Fruit fly (Drosophila melanogaster) whole organism, embryonic: ENCODE data around the gene CG2321.

Experiments
- Ada2b ChIP-seq: fragments of 200-800 bp; sonication (Bioruptor generic); IDR thresholded peaks from 2 replicates; pipeline ENCODE4 v1.3.6; 2022; ENCODE audit warnings: missing biosample characterization, missing genetic modification characterization
- Aef1 ChIP-seq: fragments of 200-800 bp; sonication (Bioruptor generic); IDR thresholded peaks from 3 replicates; pipeline ENCODE4 v1.3.6; 2022; ENCODE audit warnings: missing biosample characterization, missing genetic modification characterization
- BtbVII ChIP-seq: fragments of 200-800 bp; sonication (Bioruptor generic); optimal IDR thresholded peaks from 3 replicates; lab custom pipeline; 2017; ENCODE audit warnings: missing biosample characterization, mild to moderate bottlenecking, missing genetic modification characterization
- CG10321 ChIP-seq: fragments of 200-800 bp; sonication (Bioruptor generic); IDR thresholded peaks from 2 replicates; pipeline ENCODE4 v1.3.6; 2022; ENCODE audit warnings: missing biosample characterization, missing genetic modification characterization
- CG11723 ChIP-seq: fragments of 200-800 bp; sonication (Bioruptor generic); optimal IDR thresholded peaks from 2 replicates; lab custom pipeline; 2017; ENCODE audit warnings: missing biosample characterization, mild to moderate bottlenecking, missing genetic modification characterization
- CG12155 ChIP-seq: fragments of 200-800 bp; sonication (Bioruptor generic); optimal IDR thresholded peaks from 3 replicates; lab custom pipeline; 2016; ENCODE audit warnings: missing biosample characterization, missing genetic modification characterization
- CG12744 ChIP-seq: fragments of 200-800 bp; sonication (Bioruptor generic); optimal IDR thresholded peaks from 2 replicates; lab custom pipeline; 2016; ENCODE audit warnings: missing biosample characterization, missing genetic modification characterization
- CG2129 ChIP-seq: fragments of 200-800 bp; sonication (Bioruptor generic); IDR thresholded peaks from 2 replicates; pipeline ENCODE4 v1.3.6; 2022; ENCODE audit warnings: missing biosample characterization, missing genetic modification characterization; ENCODE audit not compliant: partially characterized antibody
- CG2712 ChIP-seq: fragments of 200-800 bp; optimal IDR thresholded peaks from 3 replicates; lab custom pipeline; 2019; ENCODE audit warnings: missing biosample characterization, mild to moderate bottlenecking, missing genetic modification characterization, moderate library complexity
- CG3065 ChIP-seq: fragments of 200-800 bp; sonication (Bioruptor generic); optimal IDR thresholded peaks from 2 replicates; lab custom pipeline; 2016; ENCODE audit warnings: missing biosample characterization, missing genetic modification characterization
- CG31441 ChIP-seq: fragments of 200-800 bp; sonication (Bioruptor generic); IDR thresholded peaks from 2 replicates; pipeline ENCODE4 v1.3.6; 2022; ENCODE audit warnings: missing biosample characterization, missing genetic modification characterization
- CG3838 ChIP-seq: fragments of 200-800 bp; sonication (Bioruptor generic); optimal IDR thresholded peaks from 3 replicates; lab custom pipeline; 2016; ENCODE audit warnings: missing biosample characterization, missing genetic modification characterization
- CG43689 ChIP-seq: fragments of 200-800 bp; sonication (Bioruptor generic); IDR thresholded peaks from 2 replicates; pipeline ENCODE4 v1.3.6; 2022; ENCODE audit warnings: missing biosample characterization, missing genetic modification characterization
- CG4820 ChIP-seq: fragments of 200-800 bp; sonication (Bioruptor generic); optimal IDR thresholded peaks from 3 replicates; lab custom pipeline; 2016; ENCODE audit warnings: missing biosample characterization, missing genetic modification characterization
- CG6765 ChIP-seq: fragments of 200-800 bp; sonication (Bioruptor generic); optimal IDR thresholded peaks from 3 replicates; lab custom pipeline; 2017; ENCODE audit warnings: missing biosample characterization, mild to moderate bottlenecking, missing genetic modification characterization
- CG7372 ChIP-seq: fragments of 200-800 bp; sonication (Bioruptor generic); IDR thresholded peaks from 2 replicates; pipeline ENCODE4 v1.3.6; 2022; ENCODE audit warnings: missing biosample characterization, missing genetic modification characterization
- CG8478 ChIP-seq: fragments of >200 bp; optimal IDR thresholded peaks from 2 replicates; lab custom pipeline; 2018
- D19A ChIP-seq: fragments of 200-800 bp; optimal IDR thresholded peaks from 3 replicates; lab custom pipeline; 2019; ENCODE audit warnings: missing biosample characterization, mild to moderate bottlenecking, missing genetic modification characterization, moderate library complexity
- Dek ChIP-seq: fragments of 200-800 bp; sonication (Bioruptor generic); optimal IDR thresholded peaks from 3 replicates; lab custom pipeline; 2019; ENCODE audit warnings: missing biosample characterization, mild to moderate bottlenecking, missing genetic modification characterization, moderate library complexity
- Gsc ChIP-seq: fragments of 200-800 bp; sonication (Bioruptor generic); IDR thresholded peaks from 2 replicates; pipeline ENCODE4 v1.3.6; 2022; ENCODE audit warnings: missing biosample characterization, missing genetic modification characterization
- Hr3 ChIP-seq: fragments of 200-800 bp; sonication (Bioruptor generic); optimal IDR thresholded peaks from 3 replicates; lab custom pipeline; 2016; ENCODE audit warnings: missing biosample characterization, missing genetic modification characterization
- Mad ChIP-seq: fragments of 200-800 bp; sonication (Bioruptor generic); optimal IDR thresholded peaks from 2 replicates; lab custom pipeline; 2016; ENCODE audit warnings: missing biosample characterization, missing genetic modification characterization
- Mrtf ChIP-seq: fragments of 200-800 bp; sonication (Bioruptor generic); IDR thresholded peaks from 3 replicates; pipeline ENCODE4 v1.3.6; 2022; ENCODE audit warnings: missing biosample characterization, missing genetic modification characterization
- NfI ChIP-seq: fragments of 200-800 bp; sonication (Bioruptor generic); optimal IDR thresholded peaks from 3 replicates; lab custom pipeline; 2018; ENCODE audit warnings: missing biosample characterization, mild to moderate bottlenecking, missing genetic modification characterization, moderate library complexity
- Oli ChIP-seq: fragments of 200-800 bp; sonication (Bioruptor generic); optimal IDR thresholded peaks from 2 replicates; lab custom pipeline; 2018; ENCODE audit warnings: missing biosample characterization, mild to moderate bottlenecking, missing genetic modification characterization, moderate library complexity
- Side ChIP-seq: fragments of 200-800 bp; sonication (Bioruptor generic); optimal IDR thresholded peaks from 2 replicates; lab custom pipeline; 2016; ENCODE audit warnings: missing biosample characterization, missing genetic modification characterization
- Tbp ChIP-seq: fragments of >200 bp; optimal IDR thresholded peaks from 2 replicates; lab custom pipeline; 2018; ENCODE audit warnings: missing biosample characterization, missing genetic modification characterization
- Xbp1 ChIP-seq: fragments of 200-800 bp; sonication (Bioruptor generic); optimal IDR thresholded peaks from 3 replicates; lab custom pipeline; 2016; ENCODE audit warnings: missing biosample characterization, mild to moderate bottlenecking, missing genetic modification characterization
- ab ChIP-seq: fragments of 200-800 bp; sonication (Bioruptor generic); optimal IDR thresholded peaks from 2 replicates; lab custom pipeline; 2016; ENCODE audit warnings: missing biosample characterization, missing genetic modification characterization
- ash1 ChIP-seq: fragments of 200-800 bp; sonication (Bioruptor generic); optimal IDR thresholded peaks from 2 replicates; lab custom pipeline; 2018; ENCODE audit warnings: missing biosample characterization, mild to moderate bottlenecking, missing genetic modification characterization
- ato ChIP-seq: fragments of 200-800 bp; sonication (Bioruptor generic); IDR thresholded peaks from 2 replicates; pipeline ENCODE4 v1.3.6; 2022; ENCODE audit warnings: missing biosample characterization, missing genetic modification characterization; ENCODE audit not compliant: partially characterized antibody
- bab2 ChIP-seq: fragments of 200-800 bp; sonication (Bioruptor generic); optimal IDR thresholded peaks from 2 replicates; lab custom pipeline; 2016; ENCODE audit warnings: missing biosample characterization, missing genetic modification characterization
- bcd ChIP-seq: fragments of 200-800 bp; sonication (Bioruptor generic); optimal IDR thresholded peaks from 2 replicates; lab custom pipeline; 2017; ENCODE audit warnings: missing biosample characterization, mild to moderate bottlenecking, missing genetic modification characterization
- disco-r ChIP-seq: fragments of 200-800 bp; sonication (Bioruptor generic); optimal IDR thresholded peaks from 2 replicates; lab custom pipeline; 2016; ENCODE audit warnings: missing biosample characterization, missing genetic modification characterization
- dm ChIP-seq: fragments of 200-800 bp; sonication (Bioruptor generic); optimal IDR thresholded peaks from 3 replicates; lab custom pipeline; 2016; ENCODE audit warnings: missing biosample characterization, missing genetic modification characterization
- dmrt11E ChIP-seq: fragments of 200-800 bp; sonication (Bioruptor generic); optimal IDR thresholded peaks from 3 replicates; lab custom pipeline; 2018; ENCODE audit warnings: missing biosample characterization, mild to moderate bottlenecking, missing genetic modification characterization, moderate library complexity
- dpn ChIP-seq, 2 experiments: fragments of 200-800 bp; sonication (Bioruptor generic); optimal IDR thresholded peaks; 3 replicates each; lab custom pipeline; 2016; ENCODE audit warnings: missing biosample characterization in 2 of 2, missing genetic modification characterization in 2 of 2
- fd3F ChIP-seq: fragments of 200-800 bp; sonication (Bioruptor generic); optimal IDR thresholded peaks from 2 replicates; lab custom pipeline; 2018; ENCODE audit warnings: missing biosample characterization, mild to moderate bottlenecking, missing genetic modification characterization, moderate library complexity
- gsb-n ChIP-seq: fragments of 200-800 bp; sonication (Bioruptor generic); optimal IDR thresholded peaks from 3 replicates; lab custom pipeline; 2018; ENCODE audit warnings: missing biosample characterization, mild to moderate bottlenecking, missing genetic modification characterization
- hb ChIP-seq: fragments of 200-800 bp; sonication (Bioruptor generic); IDR thresholded peaks from 3 replicates; pipeline ENCODE4 v1.3.6; 2022; ENCODE audit warnings: missing biosample characterization, missing genetic modification characterization; ENCODE audit not compliant: partially characterized antibody
- klu ChIP-seq: fragments of 200-800 bp; sonication (Bioruptor generic); IDR thresholded peaks from 2 replicates; pipeline ENCODE4 v1.3.6; 2022; ENCODE audit warnings: missing biosample characterization, missing genetic modification characterization
- lab ChIP-seq: fragments of 200-800 bp; sonication (Bioruptor generic); optimal IDR thresholded peaks from 3 replicates; lab custom pipeline; 2017; ENCODE audit warnings: missing biosample characterization, missing genetic modification characterization, mild to moderate bottlenecking, moderate library complexity, missing genetic modification reagents
- nom ChIP-seq: fragments of 200-800 bp; sonication (Bioruptor generic); optimal IDR thresholded peaks from 2 replicates; lab custom pipeline; 2017; ENCODE audit warnings: missing biosample characterization, missing genetic modification characterization, mild to moderate bottlenecking, moderate library complexity, missing genetic modification reagents
- pho ChIP-seq: fragments of 200-800 bp; sonication (Bioruptor generic); optimal IDR thresholded peaks from 2 replicates; lab custom pipeline; 2016; ENCODE audit warnings: missing biosample characterization, missing genetic modification characterization
- run ChIP-seq: fragments of 200-800 bp; sonication (Bioruptor generic); optimal IDR thresholded peaks from 3 replicates; lab custom pipeline; 2018; ENCODE audit warnings: missing biosample characterization, mild to moderate bottlenecking, missing genetic modification characterization
- sens-2 ChIP-seq: fragments of 200-800 bp; sonication (Bioruptor generic); IDR thresholded peaks from 2 replicates; pipeline ENCODE4 v1.3.6; 2022; ENCODE audit warnings: missing biosample characterization, missing genetic modification characterization
- sim ChIP-seq: fragments of 200-800 bp; sonication (Bioruptor generic); IDR thresholded peaks from 2 replicates; pipeline ENCODE4 v1.3.6; 2022; ENCODE audit warnings: missing biosample characterization, missing genetic modification characterization
- stc ChIP-seq: fragments of 200-800 bp; sonication (Bioruptor generic); IDR thresholded peaks from 2 replicates; pipeline ENCODE4 v1.3.6; 2022; ENCODE audit warnings: missing biosample characterization, missing genetic modification characterization
- unc-4 ChIP-seq: fragments of 200-800 bp; sonication (Bioruptor generic); IDR thresholded peaks from 2 replicates; pipeline ENCODE4 v1.3.6; 2022; ENCODE audit warnings: missing biosample characterization, missing genetic modification characterization; ENCODE audit not compliant: partially characterized antibody
- usp ChIP-seq: fragments of >200 bp; optimal IDR thresholded peaks from 2 replicates; lab custom pipeline; 2017; ENCODE audit warnings: missing biosample characterization, missing genetic modification characterization
- vfl ChIP-seq: fragments of 200-800 bp; sonication (Bioruptor generic); optimal IDR thresholded peaks from 2 replicates; lab custom pipeline; 2016; ENCODE audit warnings: missing biosample characterization, missing genetic modification characterization
- zen ChIP-seq: fragments of 200-800 bp; sonication (Bioruptor generic); optimal IDR thresholded peaks from 3 replicates; lab custom pipeline; 2018; ENCODE audit warnings: missing biosample characterization, mild to moderate bottlenecking, missing genetic modification characterization, moderate library complexity

Gene CG2321

DNA sequence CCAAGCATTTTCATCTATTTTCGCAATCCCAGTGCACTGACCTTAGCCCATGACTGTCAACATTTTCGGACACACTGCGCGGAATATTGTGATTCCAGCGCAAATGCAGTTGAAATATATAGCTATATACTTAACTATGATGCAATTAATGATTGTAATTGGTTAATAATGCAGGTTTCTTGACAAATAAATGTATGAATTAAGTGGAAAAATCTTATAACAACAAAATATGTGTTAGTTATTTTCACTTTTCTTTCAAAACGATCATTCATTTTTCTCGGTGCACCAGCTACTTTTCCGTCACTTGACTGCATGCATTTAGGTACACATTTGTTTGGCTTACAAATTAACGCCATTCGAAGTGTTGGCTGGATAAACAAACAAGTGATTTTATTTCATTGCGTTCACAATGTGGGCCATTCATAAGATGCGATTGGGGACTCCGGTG, 30.4 kb downstream of the CG2321 start (continued):
- TF ChIP-seq BtbVII (no peak), Oli (tag; lab: Kevin White, UChicago) (peak; percentile 61), sens-2 (no peak), CG2712 (tag; lab: Kevin White, UChicago) (peak; percentile 75), CG8478 (lab: Kevin White, UChicago) (no peak), CG3065 (GFP tag; lab: Kevin White, UChicago) (no peak), Gsc (GFP tag; lab: Robert Waterston, UW) (no peak), ab (no peak), zen (tag; lab: Kevin White, UChicago) (peak; percentile 62), dpn (GFP tag; optimal IDR thresholded peaks at IDR 0.05; lab: Kevin White, UChicago) (peak; percentile 15 to 42), CG7372 (GFP tag; lab: Robert Waterston, UW) (no peak), run (peak; percentile 27), bab2 (GFP tag; lab: Kevin White, UChicago) (peak; percentile 57), Xbp1 (GFP tag; lab: Kevin White, UChicago) (peak; percentile 64), Ada2b (GFP tag; lab: Robert Waterston, UW) (no peak), stc (GFP tag; lab: Robert Waterston, UW) (no peak; the same call in 1 of the 2 replicates), CG12744 (GFP tag; lab: Kevin White, UChicago) (peak; percentile 30), CG12155 (GFP tag; lab: Kevin White, UChicago) (no peak), lab (GFP tag; lab: Kevin White, UChicago) (peak; percentile 56), unc-4 (GFP tag; lab: Robert Waterston, UW) (no peak), CG2129 (GFP tag; lab: Robert Waterston, UW) (no peak), Mad (GFP tag; lab: Kevin White, UChicago) (no peak), CG31441 (GFP tag; lab: Robert Waterston, UW) (peak; percentile 75), Hr3 (GFP tag; lab: Kevin White, UChicago) (peak; percentile 58), NfI (GFP tag; lab: Kevin White, UChicago) (no peak), hb (no peak), Dek (tag; lab: Kevin White, UChicago) (peak; percentile 15), Aef1 (GFP tag; lab: Robert Waterston, UW) (no peak), CG10321 (GFP tag; lab: Robert Waterston, UW) (no peak), klu (GFP tag; lab: Robert Waterston, UW) (no peak), nom (no peak), dm (GFP tag; lab: Kevin White, UChicago) (peak; percentile 30), Side (GFP tag; lab: Kevin White, UChicago) (peak; percentile 17), ash1 (GFP tag; lab: Kevin White, UChicago) (no peak), sim (GFP tag; lab: Robert Waterston, UW) (no peak), D19A (tag; lab: Kevin White, UChicago) (peak; percentile 53), gsb-n (tag; lab: Kevin White, UChicago) (peak; percentile 55), CG4820 (peak; percentile 56), ato (GFP tag; lab: Robert Waterston, UW) (no peak), bcd (GFP tag; lab: Kevin White, UChicago) (peak; percentile 28), CG43689 (GFP tag; lab: Robert Waterston, UW) (no peak), CG6765 (GFP tag; lab: Kevin White, UChicago) (no peak), Mrtf (GFP tag; lab: Robert Waterston, UW) (no peak), fd3F (GFP tag; lab: Kevin White, UChicago) (no peak), Tbp (GFP tag; lab: Kevin White, UChicago) (no peak), CG11723 (GFP tag; lab: Kevin White, UChicago) (peak; percentile 17), pho (GFP tag; lab: Kevin White, UChicago) (no peak), dmrt11E (tag; lab: Kevin White, UChicago) (peak; percentile 77), vfl (no peak), usp (no peak), disco-r (GFP tag; lab: Kevin White, UChicago) (peak; percentile 50), CG3838 (peak; percentile 13)
